Worm (Caenorhabditis elegans) whole organism, mixed stage, embryonic: ENCODE measurements around the gene nhr-65.

Source experiments
- M03D4.4 ChIP-seq: sonication (generic microtip); optimal IDR thresholded peaks from 2 replicates; lab custom pipeline; 2017; ENCODE audit warnings: mild to moderate bottlenecking, missing genetic modification characterization, missing compliant biosample characterization
- bed-3 ChIP-seq: fragments of 200-800 bp; sonication (Bioruptor generic); optimal IDR thresholded peaks from 3 replicates; lab custom pipeline; 2018; ENCODE audit warnings: mild to moderate bottlenecking, missing genetic modification characterization, moderate library complexity, missing compliant biosample characterization
- blmp-1 ChIP-seq: fragments of 150-350 bp; optimal IDR thresholded peaks from 2 replicates; lab custom pipeline; 2014; ENCODE audit warnings: missing biosample characterization, missing genetic modification characterization
- ceh-39 ChIP-seq: fragments of 150-350 bp; optimal IDR thresholded peaks from 2 replicates; lab custom pipeline; 2014; ENCODE audit warnings: missing biosample characterization, missing genetic modification characterization
- ceh-43 ChIP-seq: fragments of 200-800 bp; sonication (Bioruptor generic); optimal IDR thresholded peaks from 2 replicates; lab custom pipeline; 2018; ENCODE audit warnings: mild to moderate bottlenecking, missing genetic modification characterization, moderate library complexity, missing compliant biosample characterization
- ceh-83 ChIP-seq: fragments of 200-800 bp; sonication (Bioruptor generic); optimal IDR thresholded peaks from 2 replicates; lab custom pipeline; 2018; ENCODE audit warnings: mild to moderate bottlenecking, missing genetic modification characterization, missing compliant biosample characterization
- ces-1 ChIP-seq: fragments of 150-350 bp; optimal IDR thresholded peaks from 2 replicates; lab custom pipeline; 2014; ENCODE audit warnings: missing biosample characterization, missing genetic modification reagents, missing genetic modification characterization
- cnd-1 ChIP-seq: fragments of 200-800 bp; sonication (Bioruptor generic); optimal IDR thresholded peaks from 2 replicates; lab custom pipeline; 2018; ENCODE audit warnings: mild to moderate bottlenecking, missing genetic modification characterization, missing compliant biosample characterization
- drap-1 ChIP-seq: fragments of 200-800 bp; sonication (Bioruptor generic); optimal IDR thresholded peaks from 3 replicates; lab custom pipeline; 2018; ENCODE audit warnings: mild to moderate bottlenecking, missing genetic modification characterization, missing compliant biosample characterization
- elt-1 ChIP-seq: sonication (generic microtip); optimal IDR thresholded peaks from 2 replicates; lab custom pipeline; 2017; ENCODE audit warnings: missing genetic modification characterization, mild to moderate bottlenecking, missing compliant biosample characterization, antibody characterized with exemption, moderate library complexity, borderline replicate concordance; ENCODE audit not compliant: insufficient read depth
- elt-3 ChIP-seq: fragments of 150-350 bp; optimal IDR thresholded peaks from 2 replicates; lab custom pipeline; 2014; ENCODE audit warnings: missing biosample characterization, missing genetic modification characterization
- flh-1 ChIP-seq: fragments of 200-800 bp; sonication (Bioruptor generic); optimal IDR thresholded peaks from 2 replicates; lab custom pipeline; 2018; ENCODE audit warnings: mild to moderate bottlenecking, missing genetic modification characterization, moderate library complexity, missing compliant biosample characterization
- ham-2 ChIP-seq: fragments of 200-800 bp; sonication (Bioruptor generic); optimal IDR thresholded peaks from 2 replicates; lab custom pipeline; 2018; ENCODE audit warnings: mild to moderate bottlenecking, missing genetic modification characterization, missing compliant biosample characterization
- hlh-1 ChIP-seq: fragments of 150-350 bp; optimal IDR thresholded peaks from 2 replicates; lab custom pipeline; 2014; ENCODE audit warnings: missing biosample characterization, missing genetic modification reagents, missing genetic modification characterization
- lin-13 ChIP-seq: fragments of 150-350 bp; optimal IDR thresholded peaks from 2 replicates; lab custom pipeline; 2014; ENCODE audit warnings: missing biosample characterization, missing genetic modification characterization
- lsy-2 ChIP-seq: fragments of 150-350 bp; optimal IDR thresholded peaks from 2 replicates; lab custom pipeline; 2014; ENCODE audit warnings: missing biosample characterization, missing genetic modification characterization
- mab-5 ChIP-seq: fragments of 150-350 bp; optimal IDR thresholded peaks from 2 replicates; lab custom pipeline; 2014; ENCODE audit warnings: missing biosample characterization, missing genetic modification characterization
- mep-1 ChIP-seq: fragments of 150-350 bp; optimal IDR thresholded peaks from 2 replicates; lab custom pipeline; 2017; ENCODE audit warnings: missing biosample characterization, missing genetic modification reagents, missing genetic modification characterization, inconsistent platforms
- mls-2 ChIP-seq: sonication (generic microtip); optimal IDR thresholded peaks from 2 replicates; lab custom pipeline; 2016; ENCODE audit warnings: mild to moderate bottlenecking, missing genetic modification characterization, moderate library complexity, missing compliant biosample characterization
- nhr-12 ChIP-seq: fragments of 150-350 bp; optimal IDR thresholded peaks from 2 replicates; lab custom pipeline; 2014; ENCODE audit warnings: missing biosample characterization, missing genetic modification characterization
- nhr-2 ChIP-seq: fragments of 150-350 bp; optimal IDR thresholded peaks from 2 replicates; lab custom pipeline; 2014; ENCODE audit warnings: missing biosample characterization, missing genetic modification characterization
- nhr-237 ChIP-seq: fragments of 150-350 bp; optimal IDR thresholded peaks from 2 replicates; lab custom pipeline; 2014; ENCODE audit warnings: missing biosample characterization, missing genetic modification characterization
- nhr-28 ChIP-seq: fragments of 150-350 bp; optimal IDR thresholded peaks from 2 replicates; lab custom pipeline; 2014; ENCODE audit warnings: missing biosample characterization, missing genetic modification characterization
- nhr-76 ChIP-seq: sonication (generic microtip); optimal IDR thresholded peaks from 2 replicates; lab custom pipeline; 2017; ENCODE audit warnings: missing biosample characterization, missing genetic modification characterization
- pha-4 ChIP-seq: fragments of 150-350 bp; optimal IDR thresholded peaks from 2 replicates; lab custom pipeline; 2018; ENCODE audit warnings: missing biosample characterization, missing genetic modification reagents, missing genetic modification characterization
- sem-2 ChIP-seq: fragments of 200-800 bp; sonication (Bioruptor generic); optimal IDR thresholded peaks from 2 replicates; lab custom pipeline; 2018; ENCODE audit warnings: mild to moderate bottlenecking, missing genetic modification characterization, missing compliant biosample characterization
- snpc-4 ChIP-seq: fragments of 150-350 bp; optimal IDR thresholded peaks from 2 replicates; lab custom pipeline; 2014; ENCODE audit warnings: missing biosample characterization, missing genetic modification characterization
- sptf-1 ChIP-seq: sonication (generic microtip); optimal IDR thresholded peaks from 2 replicates; lab custom pipeline; 2017; ENCODE audit warnings: mild to moderate bottlenecking, missing genetic modification characterization, moderate library complexity, missing compliant biosample characterization
- tbx-8 ChIP-seq: fragments of 200-800 bp; sonication (Bioruptor generic); optimal IDR thresholded peaks from 2 replicates; lab custom pipeline; 2018; ENCODE audit warnings: mild to moderate bottlenecking, missing genetic modification characterization, moderate library complexity, missing compliant biosample characterization
- unc-62 ChIP-seq: fragments of 150-350 bp; optimal IDR thresholded peaks from 2 replicates; lab custom pipeline; 2014; ENCODE audit warnings: missing biosample characterization, missing genetic modification reagents, missing genetic modification characterization
- zip-8 ChIP-seq: fragments of 150-350 bp; optimal IDR thresholded peaks from 2 replicates; lab custom pipeline; 2014; ENCODE audit warnings: missing biosample characterization, missing genetic modification characterization
- ztf-11 ChIP-seq: fragments of 150-350 bp; optimal IDR thresholded peaks from 2 replicates; lab custom pipeline; 2014; ENCODE audit warnings: missing biosample characterization, missing genetic modification characterization

nhr-65 gene

DNA sequence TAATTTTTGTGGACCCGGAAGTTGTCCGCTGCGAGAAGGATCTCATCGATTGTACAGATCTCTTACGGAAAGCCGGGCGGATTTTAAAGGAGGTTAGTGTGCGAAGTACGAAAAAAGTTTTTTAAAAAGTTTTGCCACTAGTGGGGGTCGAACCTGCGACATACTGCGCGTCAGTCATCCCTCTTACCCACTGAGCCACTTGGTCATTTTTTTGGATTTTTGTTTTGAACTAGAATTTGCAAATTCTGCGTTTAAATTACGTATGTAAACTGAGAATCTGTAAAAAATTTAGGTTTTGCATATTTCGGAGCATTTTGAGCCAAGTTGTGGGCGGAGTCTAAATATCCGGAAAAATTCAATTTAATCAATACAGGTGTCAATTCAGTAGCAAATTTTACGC is 9.5 kb downstream of the nhr-65 start:
- TF ChIP-seq unc-62 (GFP tag; lab: Kevin White, UChicago) (no peak), ham-2 (GFP tag; lab: Kevin White, UChicago) (no peak), ceh-43 (GFP tag; lab: Kevin White, UChicago) (no peak), nhr-237 (tag; lab: Kevin White, UChicago) (no peak), pha-4 (tag; lab: Kevin White, UChicago) (no peak), ceh-39 (tag; lab: Kevin White, UChicago) (no peak), ces-1 (no peak), sptf-1 (tag; lab: Kevin White, UChicago) (no peak), M03D4.4 (tag; lab: Kevin White, UChicago) (no peak), nhr-76 (no peak), lin-13 (tag; lab: Kevin White, UChicago) (no peak), mab-5 (no peak), blmp-1 (no peak), flh-1 (GFP tag; lab: Kevin White, UChicago) (no peak), tbx-8 (GFP tag; lab: Kevin White, UChicago) (no peak), sem-2 (GFP tag; lab: Kevin White, UChicago) (no peak), elt-3 (no peak)

ce11 chrV:18854788-18855187 is 15.7 kb downstream of the nhr-65 start:
- TF ChIP-seq elt-3 (no peak), nhr-237 (tag; lab: Kevin White, UChicago) (no peak), ztf-11 (tag; lab: Kevin White, UChicago) (no peak), nhr-12 (no peak), elt-1 (tag; lab: Kevin White, UChicago) (no peak), flh-1 (GFP tag; lab: Kevin White, UChicago) (no peak), mep-1 (tag; lab: Kevin White, UChicago) (no peak), snpc-4 (no peak), M03D4.4 (tag; lab: Kevin White, UChicago) (no peak), blmp-1 (no peak), cnd-1 (tag; lab: Kevin White, UChicago) (no peak), mab-5 (no peak), zip-8 (tag; lab: Kevin White, UChicago) (no peak), lsy-2 (tag; lab: Kevin White, UChicago) (no peak), nhr-2 (tag; lab: Kevin White, UChicago) (no peak)

ce11 chrV:18859121-18859520 is 20.0 kb downstream of the nhr-65 start, which contains the start of gene wars-1:
wars-1 (minus strand) TSS chrV:18859221.
- no peak for TF ChIP-seq nhr-28 (tag; lab: Kevin White, UChicago)
- TF ChIP-seq drap-1 (GFP tag; lab: Kevin White, UChicago), result no peak
- no peak for TF ChIP-seq lsy-2 (tag; lab: Kevin White, UChicago)
- TF ChIP-seq elt-1 (tag; lab: Kevin White, UChicago), result no peak
- no peak for TF ChIP-seq ztf-11 (tag; lab: Kevin White, UChicago)

DNA sequence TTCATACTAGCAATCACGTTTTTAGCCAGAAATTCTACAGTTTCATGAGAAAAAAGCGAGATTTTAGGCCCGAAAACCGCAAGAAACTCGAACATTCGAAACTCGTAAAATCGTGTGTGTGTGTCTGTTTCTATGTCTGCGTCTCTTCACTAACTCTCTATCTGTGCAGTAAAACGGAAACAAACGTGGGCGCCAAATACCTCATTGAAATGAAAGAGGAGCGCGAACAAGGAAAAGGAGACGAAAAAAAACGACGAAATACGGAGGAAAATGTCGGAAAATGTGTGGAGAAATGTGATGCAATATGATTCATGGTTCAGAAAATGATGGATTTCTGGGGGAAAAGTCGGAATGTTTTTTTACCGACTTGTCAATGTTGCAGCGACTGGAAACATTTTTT is 29.4 kb downstream of the nhr-65 start:
- TF ChIP-seq ceh-39 (tag; lab: Kevin White, UChicago), result no peak
- TF ChIP-seq lin-13 (tag; lab: Kevin White, UChicago), result no peak
- no peak for TF ChIP-seq nhr-237 (tag; lab: Kevin White, UChicago)
- TF ChIP-seq blmp-1, result no peak
- no peak for TF ChIP-seq M03D4.4 (tag; lab: Kevin White, UChicago)
- no peak for TF ChIP-seq bed-3
- TF ChIP-seq nhr-28 (tag; lab: Kevin White, UChicago), result no peak
- TF ChIP-seq mls-2 (tag; lab: Kevin White, UChicago), result no peak

- TF ChIP-seq hlh-1 (tag; lab: Kevin White, UChicago) (no peak), ceh-83 (GFP tag; lab: Kevin White, UChicago) (no peak), bed-3 (no peak), nhr-28 (tag; lab: Kevin White, UChicago) (no peak), zip-8 (tag; lab: Kevin White, UChicago) (no peak), drap-1 (GFP tag; lab: Kevin White, UChicago) (no peak), mls-2 (tag; lab: Kevin White, UChicago) (no peak)
Measured at ce11 chrV:18870955-18871354, 31.9 kb downstream of the nhr-65 start.
